Fruit fly (Drosophila melanogaster) whole organism, embryonic: ENCODE data around the gene e.

Source experiments
- ATbp ChIP-seq: fragments of 200-800 bp; sonication (Bioruptor generic); optimal IDR thresholded peaks from 2 replicates; lab custom pipeline; 2017; ENCODE audit warnings: missing biosample characterization, mild to moderate bottlenecking, missing genetic modification characterization, missing genetic modification reagents
- Aef1 ChIP-seq: fragments of 200-800 bp; sonication (Bioruptor generic); IDR thresholded peaks from 3 replicates; pipeline ENCODE4 v1.3.6; 2022; ENCODE audit warnings: missing biosample characterization, missing genetic modification characterization
- BEAF-32 ChIP-seq: fragments of 200-800 bp; sonication (Bioruptor generic); optimal IDR thresholded peaks from 3 replicates; lab custom pipeline; 2017; ENCODE audit warnings: missing biosample characterization, missing genetic modification characterization, mild to moderate bottlenecking, moderate library complexity, missing genetic modification reagents
- CG10959 ChIP-seq: fragments of 200-800 bp; sonication (Bioruptor generic); IDR thresholded peaks from 2 replicates; pipeline ENCODE4 v1.3.6; 2022; ENCODE audit warnings: missing biosample characterization, missing genetic modification characterization
- CG10979 ChIP-seq: fragments of 200-800 bp; sonication (Bioruptor generic); optimal IDR thresholded peaks from 2 replicates; lab custom pipeline; 2018; ENCODE audit warnings: missing biosample characterization, mild to moderate bottlenecking, missing genetic modification characterization, moderate library complexity
- CG11504 ChIP-seq: fragments of 200-800 bp; sonication (Bioruptor generic); optimal IDR thresholded peaks from 3 replicates; lab custom pipeline; 2019; ENCODE audit warnings: missing biosample characterization, mild to moderate bottlenecking, missing genetic modification characterization, moderate library complexity
- CG13894 ChIP-seq: fragments of 200-800 bp; sonication (Bioruptor generic); optimal IDR thresholded peaks from 3 replicates; lab custom pipeline; 2018; ENCODE audit warnings: missing biosample characterization, mild to moderate bottlenecking, missing genetic modification characterization, moderate library complexity
- CG14014 ChIP-seq: fragments of 200-800 bp; sonication (Bioruptor generic); IDR thresholded peaks from 2 replicates; pipeline ENCODE4 v1.3.6; 2022; ENCODE audit warnings: missing biosample characterization, missing genetic modification characterization
- CG14860 ChIP-seq: fragments of 200-800 bp; sonication (Bioruptor generic); IDR thresholded peaks from 3 replicates; pipeline ENCODE4 v1.3.6; 2022; ENCODE audit warnings: missing biosample characterization, missing genetic modification characterization; ENCODE audit not compliant: partially characterized antibody
- CG1602 ChIP-seq: fragments of 200-800 bp; sonication (Bioruptor generic); optimal IDR thresholded peaks from 3 replicates; lab custom pipeline; 2016; ENCODE audit warnings: missing biosample characterization, missing genetic modification characterization
- CG16813 ChIP-seq: fragments of 200-800 bp; sonication (Bioruptor generic); IDR thresholded peaks from 3 replicates; pipeline ENCODE4 v1.3.6; 2022; ENCODE audit warnings: missing biosample characterization, missing genetic modification characterization; ENCODE audit not compliant: partially characterized antibody
- CG17802 ChIP-seq: fragments of 200-800 bp; sonication (Bioruptor generic); optimal IDR thresholded peaks from 2 replicates; lab custom pipeline; 2018; ENCODE audit warnings: missing biosample characterization, mild to moderate bottlenecking, missing genetic modification characterization, moderate library complexity
- CG17829 ChIP-seq: fragments of 200-800 bp; optimal IDR thresholded peaks from 2 replicates; lab custom pipeline; 2019; ENCODE audit warnings: missing biosample characterization, mild to moderate bottlenecking, missing genetic modification characterization, moderate library complexity
- CG2116 ChIP-seq: fragments of 200-800 bp; sonication (Bioruptor generic); optimal IDR thresholded peaks from 3 replicates; lab custom pipeline; 2018; ENCODE audit warnings: missing biosample characterization, mild to moderate bottlenecking, missing genetic modification characterization
- CG2129 ChIP-seq: fragments of 200-800 bp; sonication (Bioruptor generic); IDR thresholded peaks from 2 replicates; pipeline ENCODE4 v1.3.6; 2022; ENCODE audit warnings: missing biosample characterization, missing genetic modification characterization; ENCODE audit not compliant: partially characterized antibody
- CG2199 ChIP-seq: fragments of 200-800 bp; sonication (Bioruptor generic); IDR thresholded peaks from 3 replicates; pipeline ENCODE4 v1.3.6; 2022; ENCODE audit warnings: missing biosample characterization, missing genetic modification characterization
- CG2678 ChIP-seq: fragments of 200-800 bp; sonication (Bioruptor generic); optimal IDR thresholded peaks from 3 replicates; lab custom pipeline; 2019; ENCODE audit warnings: missing biosample characterization, mild to moderate bottlenecking, missing genetic modification characterization, moderate library complexity
- CG30431 ChIP-seq: fragments of 200-800 bp; sonication (Bioruptor generic); optimal IDR thresholded peaks from 2 replicates; lab custom pipeline; 2017; ENCODE audit warnings: missing biosample characterization, missing genetic modification characterization
- CG5953 ChIP-seq: fragments of 200-800 bp; sonication (Bioruptor generic); IDR thresholded peaks from 2 replicates; pipeline ENCODE4 v1.3.6; 2022; ENCODE audit warnings: missing biosample characterization, missing genetic modification characterization
- CG9876 ChIP-seq: fragments of 200-800 bp; sonication (Bioruptor generic); optimal IDR thresholded peaks from 2 replicates; lab custom pipeline; 2016; ENCODE audit warnings: missing biosample characterization, missing genetic modification characterization
- CG9932 ChIP-seq: fragments of 200-800 bp; sonication (Bioruptor generic); IDR thresholded peaks from 2 replicates; pipeline ENCODE4 v1.3.6; 2022; ENCODE audit warnings: missing biosample characterization, missing genetic modification characterization
- Dip2 ChIP-seq: fragments of 200-800 bp; sonication (Bioruptor generic); IDR thresholded peaks from 2 replicates; pipeline ENCODE4 v1.3.6; 2022; ENCODE audit warnings: missing biosample characterization, missing genetic modification characterization
- HHEX ChIP-seq: fragments of 200-800 bp; sonication (Bioruptor generic); optimal IDR thresholded peaks from 3 replicates; lab custom pipeline; 2017; ENCODE audit warnings: missing biosample characterization, mild to moderate bottlenecking, missing genetic modification characterization, missing genetic modification reagents
- Hr3 ChIP-seq: fragments of 200-800 bp; sonication (Bioruptor generic); optimal IDR thresholded peaks from 3 replicates; lab custom pipeline; 2016; ENCODE audit warnings: missing biosample characterization, missing genetic modification characterization
- Hr39 ChIP-seq: fragments of >200 bp; optimal IDR thresholded peaks from 2 replicates; lab custom pipeline; 2017
- Lim3 ChIP-seq: fragments of 200-800 bp; sonication (Bioruptor generic); IDR thresholded peaks from 2 replicates; pipeline ENCODE4 v1.3.6; 2022; ENCODE audit warnings: missing biosample characterization, missing genetic modification characterization
- NC2β ChIP-seq: fragments of 200-800 bp; sonication (Bioruptor generic); optimal IDR thresholded peaks from 2 replicates; lab custom pipeline; 2016; ENCODE audit warnings: missing biosample characterization, missing genetic modification characterization
- Oaz ChIP-seq: fragments of 200-800 bp; sonication (Bioruptor generic); IDR thresholded peaks from 2 replicates; pipeline ENCODE4 v1.3.6; 2022; ENCODE audit warnings: missing biosample characterization, missing genetic modification characterization
- Ptx1 ChIP-seq: fragments of 200-800 bp; sonication (Bioruptor generic); IDR thresholded peaks from 2 replicates; pipeline ENCODE4 v1.3.6; 2022; ENCODE audit warnings: missing biosample characterization, missing genetic modification characterization
- Ravus ChIP-seq: fragments of 200-800 bp; sonication (Bioruptor generic); IDR thresholded peaks from 2 replicates; pipeline ENCODE4 v1.3.6; 2022; ENCODE audit warnings: missing biosample characterization, missing genetic modification characterization
- Side ChIP-seq: fragments of 200-800 bp; sonication (Bioruptor generic); optimal IDR thresholded peaks from 2 replicates; lab custom pipeline; 2016; ENCODE audit warnings: missing biosample characterization, missing genetic modification characterization
- Spps ChIP-seq: fragments of 200-800 bp; sonication (Bioruptor generic); optimal IDR thresholded peaks from 2 replicates; lab custom pipeline; 2018; ENCODE audit warnings: missing biosample characterization, mild to moderate bottlenecking, missing genetic modification characterization
- Sry-β ChIP-seq: fragments of 200-800 bp; sonication (Bioruptor generic); optimal IDR thresholded peaks from 2 replicates; lab custom pipeline; 2018; ENCODE audit warnings: missing biosample characterization, mild to moderate bottlenecking, missing genetic modification characterization, moderate library complexity
- Stat92E ChIP-seq, 3 experiments: fragments of >200 bp in 2 of 3; fragments of 200-800 bp in 1 of 3; sonication (Bioruptor generic) in 1 of 3; optimal IDR thresholded peaks; 2 replicates each; lab custom pipeline; 2017 to 2019; ENCODE audit warnings: missing biosample characterization in 3 of 3, missing genetic modification characterization in 3 of 3, mild to moderate bottlenecking in 1 of 3, moderate library complexity in 1 of 3
- ac ChIP-seq: fragments of 200-800 bp; sonication (Bioruptor generic); optimal IDR thresholded peaks from 3 replicates; lab custom pipeline; 2017; ENCODE audit warnings: missing biosample characterization, mild to moderate bottlenecking, missing genetic modification characterization
- al ChIP-seq: fragments of 200-800 bp; sonication (Bioruptor generic); IDR thresholded peaks from 2 replicates; pipeline ENCODE4 v1.3.6; 2022; ENCODE audit warnings: missing biosample characterization, missing genetic modification characterization
- cad ChIP-seq: fragments of >200 bp; optimal IDR thresholded peaks from 2 replicates; lab custom pipeline; 2017; ENCODE audit warnings: missing biosample characterization, missing genetic modification characterization
- chinmo ChIP-seq: fragments of 200-800 bp; sonication (Bioruptor generic); IDR thresholded peaks from 4 replicates; pipeline ENCODE4 v1.3.6; 2022; ENCODE audit warnings: missing biosample characterization, missing genetic modification characterization; ENCODE audit not compliant: partially characterized antibody
- croc ChIP-seq: fragments of 200-800 bp; sonication (Bioruptor generic); conservative IDR thresholded peaks from 3 replicates; pipeline ENCODE4 v1.3.6; 2022; ENCODE audit warnings: missing biosample characterization, missing genetic modification characterization
- crol ChIP-seq: fragments of 200-800 bp; sonication (Bioruptor generic); IDR thresholded peaks from 2 replicates; pipeline ENCODE4 v1.3.6; 2022; ENCODE audit warnings: missing biosample characterization, missing genetic modification characterization
- dysf ChIP-seq: fragments of 200-800 bp; sonication (Bioruptor generic); IDR thresholded peaks from 3 replicates; pipeline ENCODE4 v1.3.6; 2022; ENCODE audit warnings: missing biosample characterization, missing genetic modification characterization
- ems ChIP-seq: fragments of 200-800 bp; sonication (Bioruptor generic); optimal IDR thresholded peaks from 3 replicates; lab custom pipeline; 2016; ENCODE audit warnings: missing biosample characterization, missing genetic modification characterization
- ham ChIP-seq: fragments of 200-800 bp; sonication (Bioruptor generic); IDR thresholded peaks from 2 replicates; pipeline ENCODE4 v1.3.6; 2022; ENCODE audit warnings: missing biosample characterization, missing genetic modification characterization
- lbe ChIP-seq: fragments of 200-800 bp; sonication (Bioruptor generic); optimal IDR thresholded peaks from 2 replicates; lab custom pipeline; 2016; ENCODE audit warnings: missing biosample characterization, mild to moderate bottlenecking, missing genetic modification characterization
- lola ChIP-seq, 3 experiments: fragments of >200 bp in 2 of 3; fragments of 200-800 bp in 1 of 3; sonication (Bioruptor generic) in 1 of 3; optimal IDR thresholded peaks; 2 replicates each; lab custom pipeline; 2017 to 2019; ENCODE audit warnings: missing biosample characterization in 3 of 3, missing genetic modification characterization in 3 of 3, mild to moderate bottlenecking in 1 of 3, moderate library complexity in 1 of 3
- peb ChIP-seq: fragments of 200-800 bp; sonication (Bioruptor generic); IDR thresholded peaks from 2 replicates; pipeline ENCODE4 v1.3.6; 2022; ENCODE audit warnings: missing biosample characterization, missing genetic modification characterization
- row ChIP-seq: fragments of 200-800 bp; sonication (Bioruptor generic); IDR thresholded peaks from 3 replicates; pipeline ENCODE4 v1.3.6; 2022; ENCODE audit warnings: missing biosample characterization, missing genetic modification characterization
- tup ChIP-seq: fragments of 200-800 bp; sonication (Bioruptor generic); optimal IDR thresholded peaks from 2 replicates; lab custom pipeline; 2016; ENCODE audit warnings: missing biosample characterization, mild to moderate bottlenecking, missing genetic modification characterization, moderate library complexity
- unc-4 ChIP-seq: fragments of 200-800 bp; sonication (Bioruptor generic); IDR thresholded peaks from 2 replicates; pipeline ENCODE4 v1.3.6; 2022; ENCODE audit warnings: missing biosample characterization, missing genetic modification characterization; ENCODE audit not compliant: partially characterized antibody
- zfh1 ChIP-seq: fragments of 200-800 bp; sonication (Bioruptor generic); IDR thresholded peaks from 3 replicates; pipeline ENCODE4 v1.3.6; 2022; ENCODE audit warnings: missing biosample characterization, missing genetic modification characterization
- zfh2 ChIP-seq: fragments of 200-800 bp; sonication (Bioruptor generic); optimal IDR thresholded peaks from 2 replicates; lab custom pipeline; 2016; ENCODE audit warnings: missing biosample characterization, missing genetic modification characterization

Gene e

dm6 chr3R:21218733-21219165 lies 18.2 kb downstream of the e start, which contains the start of the genes Smyd5 and Oga (continued):
- peak in 1 of 3 experiments; percentile 31 for TF ChIP-seq lola (GFP tag; optimal IDR thresholded peaks at IDR 0.05; lab: Kevin White, UChicago)
- TF ChIP-seq CG10979 (tag; lab: Kevin White, UChicago): no peak
- TF ChIP-seq crol (GFP tag; lab: Robert Waterston, UW): no peak
- TF ChIP-seq CG5953 (GFP tag; lab: Robert Waterston, UW): no peak
- peak; percentile 87 for TF ChIP-seq CG2116 (GFP tag; lab: Kevin White, UChicago)
- TF ChIP-seq CG17829 (tag; lab: Kevin White, UChicago): peak; percentile 47
- peak; percentile 33 for TF ChIP-seq NC2β (GFP tag; lab: Kevin White, UChicago)
- TF ChIP-seq Spps: no peak
- TF ChIP-seq chinmo (GFP tag; lab: Robert Waterston, UW): peak; percentile 96
- no peak for TF ChIP-seq Lim3 (GFP tag; lab: Robert Waterston, UW)
- peak; percentile 95 for TF ChIP-seq BEAF-32 (GFP tag; lab: Kevin White, UChicago)
- no peak for TF ChIP-seq ac (GFP tag; lab: Kevin White, UChicago)
- no peak for TF ChIP-seq ham (GFP tag; lab: Robert Waterston, UW)
- TF ChIP-seq zfh2 (GFP tag; lab: Kevin White, UChicago): peak; percentile 60
- TF ChIP-seq CG14014 (GFP tag; lab: Robert Waterston, UW): no peak
- TF ChIP-seq Oaz (GFP tag; lab: Robert Waterston, UW): no peak
- peak; percentile 26; the same call in 1 of the 3 replicates for TF ChIP-seq zfh1
- no peak for TF ChIP-seq CG2678
- no peak for TF ChIP-seq CG1602 (GFP tag; lab: Kevin White, UChicago)
- TF ChIP-seq cad: peak; percentile 12
- no peak for TF ChIP-seq Dip2
- no peak for TF ChIP-seq tup (GFP tag; lab: Kevin White, UChicago)
- TF ChIP-seq ATbp (GFP tag; lab: Kevin White, UChicago): no peak
- TF ChIP-seq croc: no peak
- no peak for TF ChIP-seq CG11504
- peak; percentile 2 for TF ChIP-seq CG9876 (GFP tag; lab: Kevin White, UChicago)
- peak; percentile 94 for TF ChIP-seq CG16813 (GFP tag; lab: Robert Waterston, UW)
- peak; percentile 58 for TF ChIP-seq row
- 0 out of 2 replicates have a peak, but pooled peaks have one; percentile 16 for TF ChIP-seq Ptx1 (GFP tag; lab: Robert Waterston, UW)
- TF ChIP-seq ems (GFP tag; lab: Kevin White, UChicago): no peak
- no peak for TF ChIP-seq HHEX (GFP tag; lab: Kevin White, UChicago)
- no peak for TF ChIP-seq CG17802 (tag; lab: Kevin White, UChicago)
- TF ChIP-seq Hr3 (GFP tag; lab: Kevin White, UChicago): no peak
- peak; percentile 6 for TF ChIP-seq lbe (GFP tag; lab: Kevin White, UChicago)
- TF ChIP-seq CG2129 (GFP tag; lab: Robert Waterston, UW): peak; percentile 75
- TF ChIP-seq Side (GFP tag; lab: Kevin White, UChicago): peak; percentile 57
- TF ChIP-seq al: no peak
- no peak for TF ChIP-seq Ravus (GFP tag; lab: Robert Waterston, UW)
- TF ChIP-seq CG2199 (GFP tag; lab: Robert Waterston, UW): no peak
- TF ChIP-seq Hr39 (lab: Kevin White, UChicago): no peak
- TF ChIP-seq Aef1 (GFP tag; lab: Robert Waterston, UW): no peak
- TF ChIP-seq Stat92E (GFP tag; optimal IDR thresholded peaks at IDR 0.05; lab: Kevin White, UChicago): peak in 1 of 3 experiments; percentile 49
- TF ChIP-seq dysf (GFP tag; lab: Robert Waterston, UW): peak; percentile 39; the same call in 1 of the 3 replicates
- no peak for TF ChIP-seq Sry-β (GFP tag; lab: Kevin White, UChicago)
- no peak for TF ChIP-seq CG13894 (tag; lab: Kevin White, UChicago)
- no peak for TF ChIP-seq CG30431 (GFP tag; lab: Kevin White, UChicago)
- peak; percentile 96 for TF ChIP-seq unc-4 (GFP tag; lab: Robert Waterston, UW)
- TF ChIP-seq CG9932 (GFP tag; lab: Robert Waterston, UW): peak; percentile 70
- TF ChIP-seq peb (GFP tag; lab: Robert Waterston, UW): no peak
- TF ChIP-seq CG10959: no peak
- peak; percentile 90 for TF ChIP-seq CG14860 (GFP tag; lab: Robert Waterston, UW)
